Worm (Caenorhabditis elegans) whole organism, early embryonic: ENCODE measurements around the gene fbxc-36.
A peak's percentile ranks its signal among the peaks of the same experiment; 100 is the strongest.

Experiments
- B0310.2 ChIP-seq: sonication (generic microtip); optimal IDR thresholded peaks from 2 replicates; lab custom pipeline; 2016; ENCODE audit warnings: mild to moderate bottlenecking, missing genetic modification characterization, missing compliant biosample characterization
- F13C5.2 ChIP-seq: sonication (generic microtip); optimal IDR thresholded peaks from 2 replicates; lab custom pipeline; 2017; ENCODE audit warnings: mild to moderate bottlenecking, missing genetic modification characterization, inconsistent platforms, missing compliant biosample characterization
- aly-1 ChIP-seq: sonication (generic microtip); optimal IDR thresholded peaks from 2 replicates; lab custom pipeline; 2016; ENCODE audit warnings: missing genetic modification characterization, missing compliant biosample characterization
- ama-1 ChIP-seq: fragments of 150-350 bp; optimal IDR thresholded peaks from 2 replicates; lab custom pipeline; 2014
- ceh-13 ChIP-seq: fragments of 200-800 bp; sonication (Bioruptor generic); optimal IDR thresholded peaks from 2 replicates; lab custom pipeline; 2018; ENCODE audit warnings: mild to moderate bottlenecking, missing genetic modification characterization, missing compliant biosample characterization
- ceh-36 ChIP-seq: sonication (generic microtip); optimal IDR thresholded peaks from 2 replicates; lab custom pipeline; 2016; ENCODE audit warnings: missing genetic modification characterization, inconsistent platforms, missing compliant biosample characterization
- ets-7 ChIP-seq: sonication (generic microtip); optimal IDR thresholded peaks from 2 replicates; lab custom pipeline; 2016; ENCODE audit warnings: missing genotype, missing genetic modification characterization, missing compliant biosample characterization
- flt-1 ChIP-seq: fragments of 200-800 bp; sonication (Bioruptor generic); IDR thresholded peaks from 2 replicates; pipeline ENCODE4 v1.3.6; 2022; ENCODE audit warnings: missing genetic modification characterization, missing compliant biosample characterization
- hmbx-1 ChIP-seq: sonication (generic microtip); optimal IDR thresholded peaks from 2 replicates; lab custom pipeline; 2016; ENCODE audit warnings: mild to moderate bottlenecking, missing genetic modification characterization, missing compliant biosample characterization
- hmg-4 ChIP-seq: fragments of 200-800 bp; sonication (Bioruptor generic); optimal IDR thresholded peaks from 2 replicates; lab custom pipeline; 2018; ENCODE audit warnings: mild to moderate bottlenecking, missing genetic modification characterization, missing compliant biosample characterization
- hnd-1 ChIP-seq: sonication (generic microtip); optimal IDR thresholded peaks from 2 replicates; lab custom pipeline; 2016; ENCODE audit warnings: missing genetic modification characterization, missing compliant biosample characterization
- pes-1 ChIP-seq: fragments of 200-800 bp; sonication (Bioruptor generic); IDR thresholded peaks from 2 replicates; pipeline ENCODE4 v1.3.6; 2022; ENCODE audit warnings: missing genetic modification reagents, missing genetic modification characterization, missing compliant biosample characterization
- scrt-1 ChIP-seq: fragments of 200-800 bp; sonication (Bioruptor generic); IDR thresholded peaks from 2 replicates; pipeline ENCODE4 v1.3.6; 2022; ENCODE audit warnings: missing genetic modification characterization, missing compliant biosample characterization
- sea-1 ChIP-seq: fragments of 200-800 bp; sonication (Bioruptor generic); conservative IDR thresholded peaks from 2 replicates; pipeline ENCODE4 v1.3.6; 2022; ENCODE audit warnings: missing genetic modification characterization, missing compliant biosample characterization
- tbx-11 ChIP-seq: fragments of 200-800 bp; sonication (Bioruptor generic); IDR thresholded peaks from 2 replicates; pipeline ENCODE4 v1.3.6; 2022; ENCODE audit warnings: missing genetic modification characterization, missing compliant biosample characterization
- tbx-37 ChIP-seq: fragments of 200-800 bp; sonication (Bioruptor generic); conservative IDR thresholded peaks from 2 replicates; pipeline ENCODE4 v1.3.6; 2022; ENCODE audit warnings: missing genetic modification reagents, missing genetic modification characterization, missing compliant biosample characterization
- tra-4 ChIP-seq: sonication (generic microtip); optimal IDR thresholded peaks from 2 replicates; lab custom pipeline; 2017; ENCODE audit warnings: missing genetic modification characterization, missing compliant biosample characterization

Gene fbxc-36

DNA sequence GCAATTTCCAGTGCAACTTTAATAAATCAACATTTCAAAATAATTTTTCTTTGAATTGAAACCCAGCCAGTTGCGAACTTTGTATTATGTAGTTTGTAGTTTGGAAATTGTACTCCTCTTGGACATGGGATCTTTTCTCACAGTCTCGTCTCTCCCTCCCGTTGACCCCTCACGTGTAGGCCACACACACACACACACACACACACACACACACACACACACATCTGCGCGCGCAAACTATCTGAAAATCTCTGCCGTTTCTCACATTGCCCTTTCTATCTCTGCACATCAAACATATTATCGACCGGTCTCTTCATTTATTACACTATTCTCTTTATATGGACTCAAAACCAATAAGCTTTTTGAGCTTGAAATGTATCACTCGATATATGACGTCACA, at the start of gene fbxc-36:
fbxc-36 (plus strand) TSS at position 205 of the 400 bp plus-strand sequence.
- TF ChIP-seq sea-1 (GFP tag; lab: Robert Waterston, UW) (no peak), aly-1 (tag; lab: Kevin White, UChicago) (no peak), ets-7 (tag; lab: Kevin White, UChicago) (no peak), F13C5.2 (no peak), ama-1 (no peak), flt-1 (GFP tag; lab: Robert Waterston, UW) (no peak), B0310.2 (tag; lab: Kevin White, UChicago) (no peak), scrt-1 (GFP tag; lab: Robert Waterston, UW) (no peak), hnd-1 (tag; lab: Kevin White, UChicago) (no peak), tbx-11 (GFP tag; lab: Robert Waterston, UW) (no peak), tra-4 (no peak), ceh-13 (GFP tag; lab: Kevin White, UChicago) (no peak), tbx-37 (no peak), ceh-36 (tag; lab: Kevin White, UChicago) (no peak), hmbx-1 (tag; lab: Kevin White, UChicago) (no peak)

DNA sequence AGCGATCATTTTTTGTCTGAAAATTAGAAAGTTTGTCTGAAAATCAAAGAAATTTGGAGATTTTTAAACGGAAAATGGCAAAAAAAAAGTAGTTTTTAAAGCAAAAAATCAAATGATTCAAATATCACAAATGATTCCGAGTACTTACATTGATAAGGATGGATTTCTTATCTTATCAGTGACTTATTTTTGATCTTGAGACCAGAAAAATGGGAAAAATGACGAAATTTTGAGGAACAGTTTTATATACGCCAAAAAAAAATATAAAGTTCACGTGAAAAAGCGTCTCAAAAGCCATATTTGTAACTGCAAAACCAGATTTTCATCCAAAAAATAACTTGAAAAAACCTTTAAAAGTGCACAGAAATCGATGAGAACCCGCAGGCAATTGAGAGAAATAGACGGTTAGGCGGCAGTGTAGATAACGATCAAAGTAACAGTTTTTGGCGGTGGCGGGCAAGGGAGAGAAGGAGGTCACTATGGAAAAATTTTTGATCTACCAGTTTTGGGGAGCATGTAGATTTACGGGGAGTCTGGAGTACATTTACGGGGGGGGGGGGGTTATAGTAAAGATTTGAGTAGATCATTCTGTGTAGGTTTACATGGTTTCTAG, 40.0 kb upstream of the fbxc-36 start, which contains the start of gene T07D3.9:
T07D3.9 (minus strand) TSS at position 194 of the 613 bp plus-strand sequence.
- TF ChIP-seq hmbx-1 (tag; lab: Kevin White, UChicago) (no peak), ama-1 (no peak), sea-1 (GFP tag; lab: Robert Waterston, UW) (no peak), scrt-1 (GFP tag; lab: Robert Waterston, UW) (no peak), aly-1 (tag; lab: Kevin White, UChicago) (no peak)

DNA sequence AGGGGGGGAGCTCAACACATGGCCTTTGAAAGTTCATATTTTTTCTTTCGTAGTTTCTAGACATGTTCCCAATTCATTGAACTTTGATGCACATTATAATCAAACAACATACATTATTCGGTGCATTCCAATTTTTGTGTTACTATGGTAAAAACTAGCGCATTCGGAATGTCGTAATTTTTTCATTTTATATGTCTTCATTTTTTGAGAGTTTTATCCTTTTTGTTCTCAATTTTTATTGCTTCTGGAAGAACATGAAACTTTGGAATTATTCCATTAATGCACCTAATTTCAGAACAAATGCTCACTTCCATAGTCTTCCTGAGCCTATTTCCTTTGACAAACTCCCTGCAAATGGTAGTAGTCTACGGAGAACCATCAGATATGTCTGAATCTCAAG, 39.2 kb upstream of the fbxc-36 start, which contains the start of gene T07D3.2:
T07D3.2 (plus strand) TSS at position 301 of the 400 bp plus-strand sequence.
- TF ChIP-seq aly-1 (tag; lab: Kevin White, UChicago) = no peak
- TF ChIP-seq hnd-1 (tag; lab: Kevin White, UChicago) = no peak
- no peak for TF ChIP-seq F13C5.2
- TF ChIP-seq ceh-13 (GFP tag; lab: Kevin White, UChicago) = no peak
- no peak for TF ChIP-seq scrt-1 (GFP tag; lab: Robert Waterston, UW)
- no peak for TF ChIP-seq sea-1 (GFP tag; lab: Robert Waterston, UW)
- TF ChIP-seq tra-4 = no peak
- no peak for TF ChIP-seq ama-1
- no peak for TF ChIP-seq ets-7 (tag; lab: Kevin White, UChicago)
- no peak for TF ChIP-seq tbx-37
- TF ChIP-seq ceh-36 (tag; lab: Kevin White, UChicago) = no peak
- TF ChIP-seq tbx-11 (GFP tag; lab: Robert Waterston, UW) = no peak
- TF ChIP-seq pes-1 (GFP tag; lab: Robert Waterston, UW) = no peak
- TF ChIP-seq B0310.2 (tag; lab: Kevin White, UChicago) = no peak

DNA sequence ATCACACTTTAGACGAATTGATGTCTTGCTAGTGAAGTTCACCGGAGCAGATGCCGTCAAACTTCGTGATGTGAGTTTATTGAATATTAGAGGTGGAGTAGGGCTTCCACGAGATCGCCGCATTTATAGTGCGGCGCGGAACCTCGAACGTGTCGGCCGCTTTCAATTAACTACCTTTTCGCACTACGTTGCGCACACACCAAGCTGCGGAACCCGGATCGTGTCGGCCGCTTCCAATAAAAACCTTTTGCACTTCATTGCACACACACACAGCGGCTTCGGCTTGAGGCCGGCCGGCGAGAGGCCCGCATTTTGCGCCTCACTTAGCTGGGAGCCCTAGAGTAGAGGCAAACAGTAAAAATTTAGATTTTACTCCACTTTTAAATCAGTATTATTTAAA, 35.4 kb upstream of the fbxc-36 start:
- TF ChIP-seq sea-1 (GFP tag; lab: Robert Waterston, UW) (0 out of 2 replicates have a peak, but pooled peaks have one; percentile 29), pes-1 (GFP tag; lab: Robert Waterston, UW) (peak; percentile 37; the same call in 1 of the 2 replicates), aly-1 (tag; lab: Kevin White, UChicago) (no peak)

DNA sequence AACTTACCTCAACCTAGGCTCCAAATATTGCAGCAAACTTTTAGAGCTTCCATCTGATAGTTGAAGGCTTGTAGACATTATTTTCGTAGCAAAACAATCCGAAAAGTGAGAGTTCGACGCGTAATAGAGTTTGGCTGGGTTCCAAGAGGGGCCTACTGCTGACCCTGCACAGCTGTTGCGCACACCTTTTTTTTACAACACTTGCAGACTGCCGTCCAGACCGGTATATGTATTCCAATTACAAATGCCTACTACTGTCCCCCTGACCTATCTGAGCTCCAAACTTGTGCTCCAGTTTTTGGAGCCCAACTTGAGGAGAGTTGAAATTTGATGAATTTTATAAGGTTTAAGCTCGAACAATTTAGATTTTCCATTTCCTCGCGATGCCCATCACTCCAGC, 31.2 kb upstream of the fbxc-36 start, which contains the start of the genes fbxc-24 and fbxc-27:
fbxc-24 (minus strand) TSS at position 101 of the 400 bp plus-strand sequence.
fbxc-27 (plus strand) TSS at position 216 of the 400 bp plus-strand sequence.
- TF ChIP-seq scrt-1 (GFP tag; lab: Robert Waterston, UW) (no peak), tra-4 (no peak), ama-1 (no peak), hmbx-1 (tag; lab: Kevin White, UChicago) (no peak), tbx-37 (no peak), hmg-4 (GFP tag; lab: Kevin White, UChicago) (no peak), ceh-36 (tag; lab: Kevin White, UChicago) (no peak), hnd-1 (tag; lab: Kevin White, UChicago) (no peak), B0310.2 (tag; lab: Kevin White, UChicago) (no peak), sea-1 (GFP tag; lab: Robert Waterston, UW) (no peak), F13C5.2 (no peak), aly-1 (tag; lab: Kevin White, UChicago) (no peak), ets-7 (tag; lab: Kevin White, UChicago) (no peak), flt-1 (GFP tag; lab: Robert Waterston, UW) (no peak), ceh-13 (GFP tag; lab: Kevin White, UChicago) (no peak), tbx-11 (GFP tag; lab: Robert Waterston, UW) (no peak), pes-1 (GFP tag; lab: Robert Waterston, UW) (no peak)

DNA sequence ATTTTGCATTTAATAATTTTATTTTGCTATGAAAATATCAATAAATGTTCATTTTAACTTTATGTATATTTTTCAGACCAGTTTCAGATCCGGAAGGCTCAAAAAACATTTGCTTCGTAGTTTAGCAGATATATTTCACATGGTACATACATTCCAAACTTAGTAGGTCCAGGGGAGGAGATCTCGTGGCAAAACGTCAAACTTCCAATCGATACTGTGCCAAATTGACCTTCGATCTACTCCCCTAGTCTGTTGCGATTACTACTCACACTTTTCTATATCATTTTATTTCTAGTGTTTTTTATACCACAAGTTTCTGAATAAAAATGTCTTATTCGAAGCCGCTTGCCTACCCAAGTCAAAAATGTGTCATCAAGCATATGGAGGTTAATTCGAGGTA, 29.1 kb upstream of the fbxc-36 start, which contains the start of gene fbxc-31:
fbxc-31 (plus strand) TSS at position 301 of the 400 bp plus-strand sequence.
- no peak for TF ChIP-seq flt-1 (GFP tag; lab: Robert Waterston, UW)
- TF ChIP-seq ceh-36 (tag; lab: Kevin White, UChicago) = no peak
- no peak for TF ChIP-seq tra-4
- TF ChIP-seq F13C5.2 = no peak

DNA sequence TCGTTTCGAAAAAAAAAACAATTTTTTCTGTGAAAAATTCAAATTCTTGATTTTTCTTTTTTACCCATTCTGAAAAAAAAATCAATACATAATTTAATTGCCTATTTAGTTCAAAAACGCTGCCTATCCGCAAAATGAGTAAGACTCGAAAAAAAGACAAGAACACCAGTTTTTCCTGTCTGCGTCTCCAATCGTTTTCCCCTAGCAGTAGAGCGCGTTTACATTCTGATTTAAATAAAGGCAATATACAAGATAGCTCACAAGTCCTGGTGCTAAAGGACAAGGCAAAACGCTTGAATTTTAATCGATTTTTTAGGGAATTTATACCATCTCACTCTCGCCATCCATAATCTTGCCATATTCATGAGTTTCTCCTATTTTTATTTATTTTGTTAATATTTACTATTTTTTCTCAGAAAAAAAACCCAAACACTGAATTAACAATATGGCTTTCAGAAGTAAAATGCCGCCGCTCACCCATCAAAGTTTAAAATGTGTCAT, 27.5 kb upstream of the fbxc-36 start, which contains the start of gene fbxc-33:
fbxc-33 (plus strand) TSS at position 451 of the 501 bp plus-strand sequence.
- TF ChIP-seq ceh-13 (GFP tag; lab: Kevin White, UChicago) = no peak
- TF ChIP-seq hnd-1 (tag; lab: Kevin White, UChicago) = no peak
- TF ChIP-seq ama-1 = no peak
- no peak for TF ChIP-seq hmg-4 (GFP tag; lab: Kevin White, UChicago)
- no peak for TF ChIP-seq aly-1 (tag; lab: Kevin White, UChicago)
- no peak for TF ChIP-seq ets-7 (tag; lab: Kevin White, UChicago)
